Worm (Caenorhabditis elegans) whole organism, young adult: ENCODE data around the gene F41C3.2.
"Not testable (repeated sequence)": the region's sequence is repeated elsewhere in the genome, so short reads cannot be mapped to it uniquely, and the experiment has no call there.

Experiments
- B0019.2 ChIP-seq: fragments of 200-800 bp; sonication (Bioruptor generic); conservative IDR thresholded peaks from 2 replicates; pipeline ENCODE4 v1.3.6; 2022; ENCODE audit warnings: missing genetic modification reagents, missing genetic modification characterization, missing compliant biosample characterization
- F33H1.4 ChIP-seq: fragments of 200-800 bp; sonication (Bioruptor generic); IDR thresholded peaks from 2 replicates; pipeline ENCODE4 v1.3.6; 2022; ENCODE audit warnings: missing genetic modification reagents, missing genetic modification characterization, missing compliant biosample characterization
- F37B4.10 ChIP-seq: fragments of 200-800 bp; sonication (Bioruptor generic); IDR thresholded peaks from 2 replicates; pipeline ENCODE4 v1.3.6; 2022; ENCODE audit warnings: missing genetic modification characterization, missing compliant biosample characterization
- F57C9.4 ChIP-seq: sonication (generic microtip); optimal IDR thresholded peaks from 2 replicates; lab custom pipeline; 2017; ENCODE audit warnings: mild to moderate bottlenecking, missing genetic modification characterization, missing compliant biosample characterization
- K12H6.12 ChIP-seq: fragments of 200-800 bp; sonication (Bioruptor generic); optimal IDR thresholded peaks from 2 replicates; lab custom pipeline; 2018; ENCODE audit warnings: mild to moderate bottlenecking, missing genetic modification characterization, missing compliant biosample characterization
- Y53F4B.3 ChIP-seq: fragments of 200-800 bp; sonication (Bioruptor generic); IDR thresholded peaks from 2 replicates; pipeline ENCODE4 v1.3.6; 2022; ENCODE audit warnings: missing genetic modification reagents, missing genetic modification characterization, missing compliant biosample characterization
- Y53G8AR.9 ChIP-seq: fragments of 200-800 bp; sonication (Bioruptor generic); conservative IDR thresholded peaks from 2 replicates; pipeline ENCODE4 v1.3.6; 2022; ENCODE audit warnings: missing genetic modification reagents, missing genetic modification characterization, missing compliant biosample characterization
- Y56A3A.18 ChIP-seq: fragments of 200-800 bp; sonication (Bioruptor generic); IDR thresholded peaks from 2 replicates; pipeline ENCODE4 v1.3.6; 2022; ENCODE audit warnings: missing genetic modification reagents, missing genetic modification characterization, missing compliant biosample characterization
- Y95B8A.8 ChIP-seq: fragments of 200-800 bp; sonication (Bioruptor generic); IDR thresholded peaks from 2 replicates; pipeline ENCODE4 v1.3.6; 2022; ENCODE audit warnings: missing genetic modification reagents, missing genetic modification characterization, missing compliant biosample characterization
- ZK185.1 ChIP-seq: sonication (generic microtip); optimal IDR thresholded peaks from 2 replicates; lab custom pipeline; 2016; ENCODE audit warnings: mild to moderate bottlenecking, missing genetic modification characterization, missing compliant biosample characterization; ENCODE audit not compliant: poor library complexity, severe bottlenecking
- akir-1 ChIP-seq: fragments of 200-800 bp; sonication (Bioruptor generic); optimal IDR thresholded peaks from 2 replicates; lab custom pipeline; 2018; ENCODE audit warnings: mild to moderate bottlenecking, missing genetic modification characterization, moderate library complexity, missing compliant biosample characterization
- aptf-2 ChIP-seq: fragments of 200-800 bp; sonication (Bioruptor generic); conservative IDR thresholded peaks from 2 replicates; pipeline ENCODE4 v1.3.6; 2022; ENCODE audit warnings: missing genetic modification reagents, missing genetic modification characterization, missing compliant biosample characterization
- aptf-3 ChIP-seq: fragments of 200-800 bp; sonication (Bioruptor generic); IDR thresholded peaks from 2 replicates; pipeline ENCODE4 v1.3.6; 2022; ENCODE audit warnings: missing genetic modification characterization, missing compliant biosample characterization
- athp-1 ChIP-seq: sonication (generic microtip); optimal IDR thresholded peaks from 2 replicates; lab custom pipeline; 2017; ENCODE audit warnings: mild to moderate bottlenecking, missing genetic modification characterization, missing compliant biosample characterization
- attf-3 ChIP-seq: fragments of 200-800 bp; sonication (Bioruptor generic); conservative IDR thresholded peaks from 2 replicates; pipeline ENCODE4 v1.3.6; 2022; ENCODE audit warnings: missing genetic modification reagents, missing genetic modification characterization, missing compliant biosample characterization
- attf-5 ChIP-seq: fragments of 200-800 bp; sonication (Bioruptor generic); optimal IDR thresholded peaks from 2 replicates; lab custom pipeline; 2018; ENCODE audit warnings: mild to moderate bottlenecking, missing genetic modification characterization, missing compliant biosample characterization
- cebp-1 ChIP-seq, 2 experiments: fragments of 200-800 bp in 1 of 2; sonication (Bioruptor generic) in 1 of 2; sonication (generic microtip) in 1 of 2; IDR thresholded peaks in 1 of 2; optimal IDR thresholded peaks in 1 of 2; 2 replicates each; pipeline versions ENCODE4 v1.3.6 to Lab custom; 2017 to 2022; ENCODE audit warnings: missing compliant biosample characterization in 2 of 2, missing genetic modification characterization in 2 of 2, mild to moderate bottlenecking in 1 of 2, missing genetic modification reagents in 1 of 2, moderate library complexity in 1 of 2
- ceh-100 ChIP-seq: fragments of 200-800 bp; sonication (Bioruptor generic); IDR thresholded peaks from 2 replicates; pipeline ENCODE4 v1.3.6; 2022; ENCODE audit warnings: missing genetic modification reagents, missing genetic modification characterization, missing compliant biosample characterization
- die-1 ChIP-seq: sonication (generic microtip); optimal IDR thresholded peaks from 2 replicates; lab custom pipeline; 2016; ENCODE audit warnings: missing genotype, mild to moderate bottlenecking, missing genetic modification characterization, missing compliant biosample characterization
- dox-1 ChIP-seq: fragments of 200-800 bp; sonication (Bioruptor generic); IDR thresholded peaks from 2 replicates; pipeline ENCODE4 v1.3.6; 2022; ENCODE audit warnings: missing genetic modification reagents, missing genetic modification characterization, missing compliant biosample characterization
- egl-44 ChIP-seq: fragments of 200-800 bp; sonication (Bioruptor generic); IDR thresholded peaks from 2 replicates; pipeline ENCODE4 v1.3.6; 2022; ENCODE audit warnings: missing genetic modification reagents, missing genetic modification characterization, missing compliant biosample characterization
- egrh-3 ChIP-seq: fragments of 200-800 bp; sonication (Bioruptor generic); IDR thresholded peaks from 2 replicates; pipeline ENCODE4 v1.3.6; 2022; ENCODE audit warnings: missing genetic modification reagents, missing genetic modification characterization, missing compliant biosample characterization
- hmg-20 ChIP-seq: fragments of 200-800 bp; sonication (Bioruptor generic); IDR thresholded peaks from 2 replicates; pipeline ENCODE4 v1.3.6; 2022; ENCODE audit warnings: missing genetic modification reagents, missing genetic modification characterization, missing compliant biosample characterization
- hsf-1 ChIP-seq: fragments of 200-800 bp; sonication (Bioruptor generic); IDR thresholded peaks from 2 replicates; pipeline ENCODE4 v1.3.6; 2022; ENCODE audit warnings: missing genetic modification reagents, missing genetic modification characterization, missing compliant biosample characterization
- let-607 ChIP-seq, 2 experiments: fragments of 200-800 bp in 1 of 2; sonication (Bioruptor generic) in 1 of 2; sonication (generic microtip) in 1 of 2; optimal IDR thresholded peaks; 2 replicates each; lab custom pipeline; 2016 to 2018; ENCODE audit warnings: mild to moderate bottlenecking in 2 of 2, missing compliant biosample characterization in 2 of 2, missing genetic modification characterization in 2 of 2, moderate library complexity in 2 of 2, missing genotype in 1 of 2
- lin-26 ChIP-seq: fragments of 200-800 bp; sonication (Bioruptor generic); IDR thresholded peaks from 2 replicates; pipeline ENCODE4 v1.3.6; 2022; ENCODE audit warnings: missing genetic modification reagents, missing genetic modification characterization, missing compliant biosample characterization
- lin-35 ChIP-seq, 3 experiments: fragments of 150-350 bp in 2 of 3; sonication (generic microtip) in 1 of 3; optimal IDR thresholded peaks; 2 replicates each; lab custom pipeline; 2014 to 2018; ENCODE audit warnings: missing biosample characterization in 3 of 3, missing genetic modification characterization in 3 of 3, missing genetic modification reagents in 3 of 3
- lin-40 ChIP-seq: sonication (generic microtip); optimal IDR thresholded peaks from 2 replicates; lab custom pipeline; 2016; ENCODE audit warnings: missing genetic modification characterization, mild to moderate bottlenecking, missing compliant biosample characterization, missing genotype, missing genetic modification reagents
- lin-54 ChIP-seq: fragments of 200-800 bp; sonication (Bioruptor generic); optimal IDR thresholded peaks from 2 replicates; lab custom pipeline; 2018; ENCODE audit warnings: mild to moderate bottlenecking, missing genetic modification characterization, missing compliant biosample characterization
- lsl-1 ChIP-seq: fragments of 200-800 bp; sonication (Bioruptor generic); optimal IDR thresholded peaks from 2 replicates; lab custom pipeline; 2018; ENCODE audit warnings: mild to moderate bottlenecking, missing genetic modification characterization, moderate library complexity, missing compliant biosample characterization
- mcd-1 ChIP-seq: fragments of 200-800 bp; sonication (Bioruptor generic); IDR thresholded peaks from 2 replicates; pipeline ENCODE4 v1.3.6; 2022; ENCODE audit warnings: missing genetic modification reagents, missing genetic modification characterization, missing compliant biosample characterization
- nfyb-1 ChIP-seq: fragments of 200-800 bp; sonication (Bioruptor generic); IDR thresholded peaks from 2 replicates; pipeline ENCODE4 v1.3.6; 2022; ENCODE audit warnings: missing genetic modification reagents, missing genetic modification characterization, missing compliant biosample characterization
- pbrm-1 ChIP-seq: fragments of 200-800 bp; sonication (Bioruptor generic); IDR thresholded peaks from 2 replicates; pipeline ENCODE4 v1.3.6; 2022; ENCODE audit warnings: missing genetic modification reagents, missing genetic modification characterization, missing compliant biosample characterization
- rpc-1 ChIP-seq, 2 experiments: fragments of 150-350 bp in 1 of 2; sonication (generic microtip) in 1 of 2; optimal IDR thresholded peaks; 2 replicates each; lab custom pipeline; 2014 to 2018; ENCODE audit warnings: missing biosample characterization in 1 of 2, missing genetic modification characterization in 1 of 2, missing genetic modification reagents in 1 of 2, missing genotype in 1 of 2
- snpc-1.3 ChIP-seq: sonication (generic microtip); optimal IDR thresholded peaks from 2 replicates; lab custom pipeline; 2017; ENCODE audit warnings: missing genetic modification characterization, mild to moderate bottlenecking, missing compliant biosample characterization, antibody characterized with exemption, moderate library complexity, missing genotype, missing genetic modification reagents; ENCODE audit not compliant: insufficient read depth
- snpc-3.4 ChIP-seq: sonication (generic microtip); optimal IDR thresholded peaks from 2 replicates; lab custom pipeline; 2017; ENCODE audit warnings: missing genetic modification characterization, mild to moderate bottlenecking, missing compliant biosample characterization, antibody characterized with exemption, moderate library complexity, missing genotype, missing genetic modification reagents
- tlf-1 ChIP-seq: fragments of 200-800 bp; sonication (Bioruptor generic); optimal IDR thresholded peaks from 2 replicates; lab custom pipeline; 2018; ENCODE audit warnings: mild to moderate bottlenecking, missing genetic modification characterization, missing compliant biosample characterization
- xnd-1 ChIP-seq: sonication (generic microtip); optimal IDR thresholded peaks from 2 replicates; lab custom pipeline; 2016; ENCODE audit warnings: missing genotype, missing genetic modification reagents, missing genetic modification characterization, missing compliant biosample characterization
- zfh-2 ChIP-seq: fragments of 200-800 bp; sonication (Bioruptor generic); conservative IDR thresholded peaks from 2 replicates; pipeline ENCODE4 v1.3.6; 2022; ENCODE audit warnings: missing genetic modification reagents, missing genetic modification characterization, missing compliant biosample characterization
- ztf-18 ChIP-seq: sonication (generic microtip); optimal IDR thresholded peaks from 2 replicates; lab custom pipeline; 2016; ENCODE audit warnings: missing genotype, mild to moderate bottlenecking, missing genetic modification characterization, missing compliant biosample characterization
- ztf-25 ChIP-seq: fragments of 200-800 bp; sonication (Bioruptor generic); IDR thresholded peaks from 2 replicates; pipeline ENCODE4 v1.3.6; 2022; ENCODE audit warnings: missing genetic modification reagents, missing genetic modification characterization, missing compliant biosample characterization
- ztf-26 ChIP-seq: sonication (generic microtip); optimal IDR thresholded peaks from 2 replicates; lab custom pipeline; 2017; ENCODE audit warnings: missing genetic modification characterization, missing compliant biosample characterization
- ztf-28 ChIP-seq: fragments of 200-800 bp; sonication (Bioruptor generic); IDR thresholded peaks from 2 replicates; pipeline ENCODE4 v1.3.6; 2022; ENCODE audit warnings: missing genetic modification reagents, missing genetic modification characterization, missing compliant biosample characterization

The F41C3.2 gene

ce11 chrII:4749581-4749980 lies at the start of gene F41C3.2:
Gene F41C3.2, plus strand, starts transcription at chrII:4749968.
- TF ChIP-seq akir-1 (GFP tag; lab: Kevin White, UChicago): no peak
- TF ChIP-seq ceh-100: no peak
- no peak for TF ChIP-seq B0019.2 (GFP tag; lab: Robert Waterston, UW)
- no peak for TF ChIP-seq lin-26 (GFP tag; lab: Robert Waterston, UW)
- TF ChIP-seq snpc-3.4 (tag; lab: Kevin White, UChicago): no peak
- no peak for TF ChIP-seq attf-3
- TF ChIP-seq egl-44 (GFP tag; lab: Robert Waterston, UW): no peak
- no peak for TF ChIP-seq K12H6.12
- TF ChIP-seq F57C9.4 (tag; lab: Kevin White, UChicago): no peak

DNA sequence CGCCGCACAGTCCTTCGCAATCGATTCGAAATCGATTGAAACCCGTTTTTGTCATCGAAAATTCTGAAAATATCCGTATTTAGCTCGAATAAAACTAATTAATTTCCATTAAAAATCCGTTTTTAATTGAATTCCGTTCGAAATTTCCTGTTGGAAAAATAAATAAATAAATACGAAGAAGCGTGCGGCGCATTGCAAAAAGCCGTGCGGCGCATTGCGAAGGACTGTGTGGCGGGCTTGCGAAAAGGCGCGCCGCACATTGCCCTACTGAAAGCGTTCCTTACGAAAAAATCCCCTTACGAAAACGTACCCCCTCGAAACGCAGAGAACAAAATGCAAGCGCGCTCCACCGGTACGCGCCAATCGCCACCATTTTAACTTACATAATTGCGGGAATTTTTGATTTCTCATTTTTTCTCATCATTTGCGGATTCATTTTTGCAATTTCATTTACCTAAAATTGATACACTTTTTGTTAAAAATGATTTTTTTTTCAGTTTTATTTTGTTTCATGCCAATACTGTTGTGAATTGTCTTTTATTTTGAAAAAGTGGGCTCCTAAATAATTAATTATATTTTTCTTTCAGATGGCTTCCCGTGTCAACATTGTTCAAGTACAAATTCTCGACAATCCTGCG lies 48.2 kb upstream of the F41C3.2 start, which contains the start of gene unc-85:
Gene unc-85, plus strand, starts transcription at position 588 of the 638 bp plus-strand sequence.
- TF ChIP-seq ZK185.1 (tag; lab: Kevin White, UChicago): peak; percentile 32
- peak; percentile 36 for TF ChIP-seq snpc-1.3 (tag; lab: Kevin White, UChicago)
- TF ChIP-seq cebp-1 (GFP tag; IDR thresholded peaks at IDR 0.05; lab: Robert Waterston, UW): peak; percentile 78
- peak; percentile 79 for TF ChIP-seq cebp-1 (tag; optimal IDR thresholded peaks at IDR 0.05; lab: Kevin White, UChicago)
- TF ChIP-seq F37B4.10: 0 out of 2 replicates have a peak, but pooled peaks have one; percentile 69
- peak; percentile 93 for TF ChIP-seq pbrm-1 (GFP tag; lab: Robert Waterston, UW)
- peak; percentile 79 for TF ChIP-seq lsl-1 (GFP tag; lab: Kevin White, UChicago)
- peak; percentile 95 for TF ChIP-seq nfyb-1 (GFP tag; lab: Robert Waterston, UW)
- TF ChIP-seq K12H6.12: peak; percentile 2
- 0 out of 2 replicates have a peak, but pooled peaks have one; percentile 53 for TF ChIP-seq aptf-3
- TF ChIP-seq die-1 (tag; lab: Kevin White, UChicago): peak; percentile 28
- TF ChIP-seq rpc-1 (optimal IDR thresholded peaks at IDR 0.05; lab: Kevin White, UChicago): peak; percentile 35
- TF ChIP-seq rpc-1 (tag; optimal IDR thresholded peaks at IDR 0.05; lab: Kevin White, UChicago): not testable (repeated sequence)
- peak; percentile 79 for TF ChIP-seq lin-26 (GFP tag; lab: Robert Waterston, UW)
- peak; percentile 88 for TF ChIP-seq xnd-1 (tag; lab: Kevin White, UChicago)
- TF ChIP-seq tlf-1 (GFP tag; lab: Kevin White, UChicago): peak; percentile 81
- TF ChIP-seq ztf-26: peak; percentile 60
- peak; percentile 87 for TF ChIP-seq Y53F4B.3
- TF ChIP-seq B0019.2 (GFP tag; lab: Robert Waterston, UW): peak; percentile 98
- peak; percentile 82 for TF ChIP-seq lin-40
- TF ChIP-seq lin-54 (GFP tag; lab: Kevin White, UChicago): peak; percentile 86
- peak; percentile 96 for TF ChIP-seq F33H1.4 (GFP tag; lab: Robert Waterston, UW)
- TF ChIP-seq let-607 (tag; optimal IDR thresholded peaks at IDR 0.05; lab: Kevin White, UChicago): peak in 1 of 2 experiments; percentile 74
- peak; percentile 99 for TF ChIP-seq dox-1 (GFP tag; lab: Robert Waterston, UW)
- peak; percentile 77 for TF ChIP-seq aptf-2 (GFP tag; lab: Robert Waterston, UW)
- peak; percentile 46 for TF ChIP-seq athp-1 (tag; lab: Kevin White, UChicago)
- peak; percentile 85 for TF ChIP-seq egl-44 (GFP tag; lab: Robert Waterston, UW)
- TF ChIP-seq Y56A3A.18 (GFP tag; lab: Robert Waterston, UW): peak; percentile 75
- TF ChIP-seq egrh-3: peak; percentile 85
- peak; percentile 84 for TF ChIP-seq snpc-3.4 (tag; lab: Kevin White, UChicago)
- TF ChIP-seq ztf-28: peak; percentile 98
- TF ChIP-seq Y95B8A.8 (GFP tag; lab: Robert Waterston, UW): peak; percentile 99
- TF ChIP-seq attf-5 (GFP tag; lab: Kevin White, UChicago): peak; percentile 90
- peak; percentile 99 for TF ChIP-seq mcd-1 (GFP tag; lab: Robert Waterston, UW)
- TF ChIP-seq Y53G8AR.9 (GFP tag; lab: Robert Waterston, UW): peak; percentile 94
- peak; percentile 54 to 70 (median 60) for TF ChIP-seq lin-35 (GFP tag; optimal IDR thresholded peaks at IDR 0.05; lab: Kevin White, UChicago)
- peak; percentile 93 for TF ChIP-seq ztf-25 (GFP tag; lab: Robert Waterston, UW)
- peak; percentile 95 for TF ChIP-seq hsf-1
- TF ChIP-seq hmg-20 (GFP tag; lab: Robert Waterston, UW): peak; percentile 74; the same call in 1 of the 2 replicates
- TF ChIP-seq zfh-2 (GFP tag; lab: Robert Waterston, UW): peak; percentile 78
- peak; percentile 66 for TF ChIP-seq ztf-18 (tag; lab: Kevin White, UChicago)
